Fruit fly (Drosophila melanogaster) whole organism, embryonic: ENCODE measurements around the gene CG32187.

Source experiments
- Aef1 ChIP-seq: fragments of 200-800 bp; sonication (Bioruptor generic); IDR thresholded peaks from 3 replicates; pipeline ENCODE4 v1.3.6; 2022; ENCODE audit warnings: missing biosample characterization, missing genetic modification characterization
- CG10267 ChIP-seq: fragments of 200-800 bp; sonication (Bioruptor generic); optimal IDR thresholded peaks from 2 replicates; lab custom pipeline; 2018; ENCODE audit warnings: missing biosample characterization, mild to moderate bottlenecking, missing genetic modification characterization, moderate library complexity
- CG11247 ChIP-seq: fragments of 200-800 bp; sonication (Bioruptor generic); IDR thresholded peaks from 2 replicates; pipeline ENCODE4 v1.3.6; 2022; ENCODE audit warnings: missing biosample characterization, missing genetic modification characterization
- CG15011 ChIP-seq: fragments of 200-800 bp; sonication (Bioruptor generic); optimal IDR thresholded peaks from 3 replicates; lab custom pipeline; 2018; ENCODE audit warnings: missing biosample characterization, mild to moderate bottlenecking, missing genetic modification characterization
- CG17912 ChIP-seq: fragments of 200-800 bp; sonication (Bioruptor generic); optimal IDR thresholded peaks from 2 replicates; lab custom pipeline; 2018; ENCODE audit warnings: missing biosample characterization, mild to moderate bottlenecking, missing genetic modification characterization
- CG2199 ChIP-seq: fragments of 200-800 bp; sonication (Bioruptor generic); IDR thresholded peaks from 3 replicates; pipeline ENCODE4 v1.3.6; 2022; ENCODE audit warnings: missing biosample characterization, missing genetic modification characterization
- CG32532 ChIP-seq: fragments of 200-800 bp; sonication (Bioruptor generic); IDR thresholded peaks from 2 replicates; pipeline ENCODE4 v1.3.6; 2022; ENCODE audit warnings: missing biosample characterization, missing genetic modification characterization
- CG3281 ChIP-seq: fragments of 200-800 bp; sonication (Bioruptor generic); optimal IDR thresholded peaks from 3 replicates; lab custom pipeline; 2017; ENCODE audit warnings: missing biosample characterization, mild to moderate bottlenecking, missing genetic modification characterization
- CG34224 ChIP-seq: fragments of 200-800 bp; sonication (Bioruptor generic); IDR thresholded peaks from 3 replicates; pipeline ENCODE4 v1.3.6; 2022; ENCODE audit warnings: missing biosample characterization, missing genetic modification characterization; ENCODE audit not compliant: partially characterized antibody
- CG34422 ChIP-seq: fragments of 200-800 bp; sonication (Bioruptor generic); IDR thresholded peaks from 3 replicates; pipeline ENCODE4 v1.3.6; 2022; ENCODE audit warnings: missing biosample characterization, missing genetic modification characterization
- CG3838 ChIP-seq: fragments of 200-800 bp; sonication (Bioruptor generic); optimal IDR thresholded peaks from 3 replicates; lab custom pipeline; 2016; ENCODE audit warnings: missing biosample characterization, missing genetic modification characterization
- CG6272 ChIP-seq: fragments of 200-800 bp; sonication (Bioruptor generic); IDR thresholded peaks from 2 replicates; pipeline ENCODE4 v1.3.6; 2022; ENCODE audit warnings: missing biosample characterization, missing genetic modification characterization
- CG7357 ChIP-seq: fragments of 200-800 bp; sonication (Bioruptor generic); IDR thresholded peaks from 3 replicates; pipeline ENCODE4 v1.3.6; 2022; ENCODE audit warnings: missing biosample characterization, missing genetic modification characterization
- CG7928 ChIP-seq: fragments of 200-800 bp; sonication (Bioruptor generic); optimal IDR thresholded peaks from 2 replicates; lab custom pipeline; 2017; ENCODE audit warnings: missing biosample characterization, mild to moderate bottlenecking, missing genetic modification characterization
- CG8290 ChIP-seq, 3 experiments: fragments of 200-800 bp; sonication (Bioruptor generic); optimal IDR thresholded peaks; 2 replicates each; lab custom pipeline; 2016 to 2019; ENCODE audit warnings: missing biosample characterization in 3 of 3, missing genetic modification characterization in 3 of 3, mild to moderate bottlenecking in 2 of 3, moderate library complexity in 1 of 3
- CG8388 ChIP-seq: fragments of 200-800 bp; sonication (Bioruptor generic); optimal IDR thresholded peaks from 2 replicates; lab custom pipeline; 2019; ENCODE audit warnings: missing biosample characterization, mild to moderate bottlenecking, missing genetic modification characterization, moderate library complexity
- CG9932 ChIP-seq: fragments of 200-800 bp; sonication (Bioruptor generic); IDR thresholded peaks from 2 replicates; pipeline ENCODE4 v1.3.6; 2022; ENCODE audit warnings: missing biosample characterization, missing genetic modification characterization
- Dll ChIP-seq: fragments of 200-800 bp; sonication (Bioruptor generic); IDR thresholded peaks from 4 replicates; pipeline ENCODE4 v1.3.6; 2022; ENCODE audit warnings: missing biosample characterization, missing genetic modification characterization; ENCODE audit not compliant: partially characterized antibody
- Doc3 ChIP-seq: fragments of 200-800 bp; sonication (Bioruptor generic); IDR thresholded peaks from 3 replicates; pipeline ENCODE4 v1.3.6; 2022; ENCODE audit warnings: missing biosample characterization, missing genetic modification characterization; ENCODE audit not compliant: partially characterized antibody
- E2f2 ChIP-seq: fragments of 200-800 bp; sonication (Bioruptor generic); IDR thresholded peaks from 2 replicates; pipeline ENCODE4 v1.3.6; 2022; ENCODE audit warnings: missing biosample characterization, missing genetic modification characterization
- HLH4C ChIP-seq: fragments of 200-800 bp; sonication (Bioruptor generic); IDR thresholded peaks from 3 replicates; pipeline ENCODE4 v1.3.6; 2022; ENCODE audit warnings: missing biosample characterization, missing genetic modification characterization; ENCODE audit not compliant: partially characterized antibody
- Hand ChIP-seq: fragments of 200-800 bp; sonication (Bioruptor generic); optimal IDR thresholded peaks from 2 replicates; lab custom pipeline; 2017; ENCODE audit warnings: mild to moderate bottlenecking, missing biosample characterization, missing genetic modification reagents, missing genetic modification characterization
- Hmx ChIP-seq: fragments of 200-800 bp; sonication (Bioruptor generic); optimal IDR thresholded peaks from 2 replicates; lab custom pipeline; 2016; ENCODE audit warnings: missing biosample characterization, missing genetic modification characterization
- MESR4 ChIP-seq: fragments of 200-800 bp; sonication (Bioruptor generic); optimal IDR thresholded peaks from 2 replicates; lab custom pipeline; 2018; ENCODE audit warnings: missing biosample characterization, mild to moderate bottlenecking, missing genetic modification characterization, moderate library complexity
- Sry-δ ChIP-seq: fragments of 200-800 bp; sonication (Bioruptor generic); optimal IDR thresholded peaks from 2 replicates; lab custom pipeline; 2016; ENCODE audit warnings: missing biosample characterization, missing genetic modification characterization
- Vsx1 ChIP-seq: fragments of 200-800 bp; sonication (Bioruptor generic); optimal IDR thresholded peaks from 2 replicates; lab custom pipeline; 2017; ENCODE audit warnings: missing biosample characterization, mild to moderate bottlenecking, missing genetic modification characterization, missing genetic modification reagents
- az2 ChIP-seq: fragments of 200-800 bp; sonication (Bioruptor generic); optimal IDR thresholded peaks from 3 replicates; lab custom pipeline; 2016; ENCODE audit warnings: missing biosample characterization, missing genetic modification characterization
- bbx ChIP-seq: fragments of 200-800 bp; sonication (Bioruptor generic); IDR thresholded peaks from 2 replicates; pipeline ENCODE4 v1.3.6; 2022; ENCODE audit warnings: missing biosample characterization, missing genetic modification characterization; ENCODE audit not compliant: partially characterized antibody
- chif ChIP-seq, 2 experiments: fragments of 200-800 bp; sonication (Bioruptor generic); optimal IDR thresholded peaks; 3 replicates each; lab custom pipeline; 2016; ENCODE audit warnings: missing biosample characterization in 2 of 2, missing genetic modification characterization in 2 of 2
- crp ChIP-seq, 2 experiments: fragments of 200-800 bp; sonication (Bioruptor generic); optimal IDR thresholded peaks; 2 replicates in 1 of 2; 3 replicates in 1 of 2; lab custom pipeline; 2017; ENCODE audit warnings: missing biosample characterization in 2 of 2, missing genetic modification characterization in 2 of 2, mild to moderate bottlenecking in 1 of 2, moderate library complexity in 1 of 2
- dan ChIP-seq: fragments of 200-800 bp; sonication (Bioruptor generic); IDR thresholded peaks from 2 replicates; pipeline ENCODE4 v1.3.6; 2022; ENCODE audit warnings: missing biosample characterization, missing genetic modification characterization
- dysf ChIP-seq: fragments of 200-800 bp; sonication (Bioruptor generic); IDR thresholded peaks from 3 replicates; pipeline ENCODE4 v1.3.6; 2022; ENCODE audit warnings: missing biosample characterization, missing genetic modification characterization
- gem ChIP-seq: fragments of 200-800 bp; sonication (Bioruptor generic); optimal IDR thresholded peaks from 2 replicates; lab custom pipeline; 2019; ENCODE audit warnings: missing biosample characterization, mild to moderate bottlenecking, missing genetic modification characterization, moderate library complexity
- ham ChIP-seq: fragments of 200-800 bp; sonication (Bioruptor generic); IDR thresholded peaks from 2 replicates; pipeline ENCODE4 v1.3.6; 2022; ENCODE audit warnings: missing biosample characterization, missing genetic modification characterization
- lab ChIP-seq: fragments of 200-800 bp; sonication (Bioruptor generic); optimal IDR thresholded peaks from 3 replicates; lab custom pipeline; 2017; ENCODE audit warnings: missing biosample characterization, missing genetic modification characterization, mild to moderate bottlenecking, moderate library complexity, missing genetic modification reagents
- nerfin-2 ChIP-seq: fragments of 200-800 bp; sonication (Bioruptor generic); IDR thresholded peaks from 2 replicates; pipeline ENCODE4 v1.3.6; 2022; ENCODE audit warnings: missing biosample characterization, missing genetic modification characterization; ENCODE audit not compliant: partially characterized antibody
- pfk ChIP-seq: fragments of 200-800 bp; sonication (Bioruptor generic); optimal IDR thresholded peaks from 2 replicates; lab custom pipeline; 2018; ENCODE audit warnings: missing biosample characterization, mild to moderate bottlenecking, missing genetic modification characterization, moderate library complexity
- schlank ChIP-seq: fragments of 200-800 bp; sonication (Bioruptor generic); optimal IDR thresholded peaks from 2 replicates; lab custom pipeline; 2018; ENCODE audit warnings: missing biosample characterization, mild to moderate bottlenecking, missing genetic modification characterization
- seq ChIP-seq: fragments of 200-800 bp; sonication (Bioruptor generic); IDR thresholded peaks from 2 replicates; pipeline ENCODE4 v1.3.6; 2022; ENCODE audit warnings: missing biosample characterization, missing genetic modification characterization
- shn ChIP-seq: fragments of 200-800 bp; sonication (Bioruptor generic); optimal IDR thresholded peaks from 3 replicates; lab custom pipeline; 2016; ENCODE audit warnings: missing biosample characterization, missing genetic modification characterization
- sob ChIP-seq: fragments of 200-800 bp; sonication (Bioruptor generic); IDR thresholded peaks from 2 replicates; pipeline ENCODE4 v1.3.6; 2022; ENCODE audit warnings: missing biosample characterization, missing genetic modification characterization
- sqz ChIP-seq: fragments of 200-800 bp; sonication (Bioruptor generic); optimal IDR thresholded peaks from 3 replicates; lab custom pipeline; 2018; ENCODE audit warnings: missing biosample characterization, mild to moderate bottlenecking, missing genetic modification characterization
- sug ChIP-seq: fragments of 200-800 bp; optimal IDR thresholded peaks from 2 replicates; lab custom pipeline; 2019; ENCODE audit warnings: missing biosample characterization, mild to moderate bottlenecking, missing genetic modification characterization, moderate library complexity
- tna ChIP-seq: fragments of 200-800 bp; sonication (Bioruptor generic); IDR thresholded peaks from 2 replicates; pipeline ENCODE4 v1.3.6; 2022; ENCODE audit warnings: missing biosample characterization, missing genetic modification characterization; ENCODE audit not compliant: partially characterized antibody
- twi ChIP-seq: fragments of 200-800 bp; optimal IDR thresholded peaks from 2 replicates; lab custom pipeline; 2019; ENCODE audit warnings: missing biosample characterization, mild to moderate bottlenecking, missing genetic modification characterization, moderate library complexity
- unpg ChIP-seq: fragments of 200-800 bp; sonication (Bioruptor generic); optimal IDR thresholded peaks from 3 replicates; lab custom pipeline; 2018; ENCODE audit warnings: missing biosample characterization, mild to moderate bottlenecking, missing genetic modification characterization, moderate library complexity
- vvl ChIP-seq: fragments of 200-800 bp; sonication (Bioruptor generic); IDR thresholded peaks from 2 replicates; pipeline ENCODE4 v1.3.6; 2022; ENCODE audit warnings: missing biosample characterization, missing genetic modification characterization
- wdn ChIP-seq: fragments of 200-800 bp; sonication (Bioruptor generic); IDR thresholded peaks from 2 replicates; pipeline ENCODE4 v1.3.6; 2022; ENCODE audit warnings: missing biosample characterization, missing genetic modification characterization
- zen ChIP-seq: fragments of 200-800 bp; sonication (Bioruptor generic); optimal IDR thresholded peaks from 3 replicates; lab custom pipeline; 2018; ENCODE audit warnings: missing biosample characterization, mild to moderate bottlenecking, missing genetic modification characterization, moderate library complexity

The CG32187 gene

dm6 chr3L:17846982-17847355 lies 40.8 kb upstream of the CG32187 start (continued):
- TF ChIP-seq schlank (tag; lab: Kevin White, UChicago) (no peak), ham (GFP tag; lab: Robert Waterston, UW) (no peak), CG32532 (peak; percentile 32), CG15011 (GFP tag; lab: Kevin White, UChicago) (no peak), sob (GFP tag; lab: Robert Waterston, UW) (peak; percentile 62), crp (GFP tag; optimal IDR thresholded peaks at IDR 0.05; lab: Kevin White, UChicago) (peak in 1 of 2 experiments; percentile 25), twi (no peak), vvl (no peak; the same call in 1 of the 2 replicates), bbx (GFP tag; lab: Robert Waterston, UW) (peak; percentile 85), sug (tag; lab: Kevin White, UChicago) (peak; percentile 57), CG34224 (GFP tag; lab: Robert Waterston, UW) (peak; percentile 68), Dll (peak; percentile 76), Hand (no peak), gem (tag; lab: Kevin White, UChicago) (no peak), CG8290 (GFP tag; optimal IDR thresholded peaks at IDR 0.05; lab: Kevin White, UChicago) (no peak), CG8290 (tag; optimal IDR thresholded peaks at IDR 0.05; lab: Kevin White, UChicago) (peak in 1 of 2 experiments; percentile 64), dan (GFP tag; lab: Robert Waterston, UW) (no peak), zen (no peak), wdn (0 out of 2 replicates have a peak, but pooled peaks have one; percentile 8), sqz (no peak), nerfin-2 (GFP tag; lab: Robert Waterston, UW) (peak; percentile 68), CG8388 (GFP tag; lab: Kevin White, UChicago) (no peak), tna (GFP tag; lab: Robert Waterston, UW) (peak; percentile 72), CG10267 (no peak), CG11247 (GFP tag; lab: Robert Waterston, UW) (0 out of 2 replicates have a peak, but pooled peaks have one; percentile 11), unpg (GFP tag; lab: Kevin White, UChicago) (no peak), CG34422 (GFP tag; lab: Robert Waterston, UW) (peak; percentile 66), dysf (GFP tag; lab: Robert Waterston, UW) (0 out of 3 replicates have a peak, but pooled peaks have one; percentile 15), seq (GFP tag; lab: Robert Waterston, UW) (no peak), Doc3 (peak; percentile 62; the same call in 2 of the 3 replicates), shn (peak; percentile 10), chif (GFP tag; optimal IDR thresholded peaks at IDR 0.05; lab: Kevin White, UChicago) (no peak), CG7357 (no peak), CG2199 (no peak), CG6272 (GFP tag; lab: Robert Waterston, UW) (no peak), Aef1 (GFP tag; lab: Robert Waterston, UW) (no peak), E2f2 (GFP tag; lab: Robert Waterston, UW) (peak; percentile 48), Sry-δ (GFP tag; lab: Kevin White, UChicago) (peak; percentile 45), CG3281 (no peak), Hmx (no peak), CG17912 (GFP tag; lab: Kevin White, UChicago) (no peak), CG3838 (GFP tag; lab: Kevin White, UChicago) (no peak), az2 (GFP tag; lab: Kevin White, UChicago) (no peak), lab (GFP tag; lab: Kevin White, UChicago) (no peak), CG9932 (GFP tag; lab: Robert Waterston, UW) (peak; percentile 66), pfk (GFP tag; lab: Kevin White, UChicago) (no peak), CG7928 (GFP tag; lab: Kevin White, UChicago) (peak; percentile 88), Vsx1 (GFP tag; lab: Kevin White, UChicago) (no peak), HLH4C (GFP tag; lab: Robert Waterston, UW) (peak; percentile 40; the same call in 2 of the 3 replicates), MESR4 (GFP tag; lab: Kevin White, UChicago) (peak; percentile 95)
